Fruit fly (Drosophila melanogaster) whole organism, embryonic: ENCODE measurements around the gene Gnf1.

Source experiments
- Bgb ChIP-seq: fragments of 200-800 bp; sonication (Bioruptor generic); IDR thresholded peaks from 2 replicates; pipeline ENCODE4 v1.3.6; 2022; ENCODE audit warnings: missing biosample characterization, missing genetic modification characterization; ENCODE audit not compliant: partially characterized antibody
- CG10321 ChIP-seq: fragments of 200-800 bp; sonication (Bioruptor generic); IDR thresholded peaks from 2 replicates; pipeline ENCODE4 v1.3.6; 2022; ENCODE audit warnings: missing biosample characterization, missing genetic modification characterization
- CG11085 ChIP-seq: fragments of 200-800 bp; sonication (Bioruptor generic); IDR thresholded peaks from 2 replicates; pipeline ENCODE4 v1.3.6; 2022; ENCODE audit warnings: missing biosample characterization, missing genetic modification characterization
- CG11560 ChIP-seq: fragments of 200-800 bp; sonication (Bioruptor generic); IDR thresholded peaks from 3 replicates; pipeline ENCODE4 v1.3.6; 2022; ENCODE audit warnings: missing biosample characterization, missing genetic modification characterization
- CG11695 ChIP-seq: fragments of 200-800 bp; sonication (Bioruptor generic); IDR thresholded peaks from 3 replicates; pipeline ENCODE4 v1.3.6; 2022; ENCODE audit warnings: missing biosample characterization, missing genetic modification characterization
- CG12659 ChIP-seq: fragments of 200-800 bp; sonication (Bioruptor generic); optimal IDR thresholded peaks from 3 replicates; lab custom pipeline; 2017; ENCODE audit warnings: mild to moderate bottlenecking, missing biosample characterization, missing genetic modification reagents, missing genetic modification characterization
- CG12942 ChIP-seq: fragments of 200-800 bp; sonication (Bioruptor generic); optimal IDR thresholded peaks from 3 replicates; lab custom pipeline; 2016; ENCODE audit warnings: missing biosample characterization, missing genetic modification characterization
- CG14860 ChIP-seq: fragments of 200-800 bp; sonication (Bioruptor generic); IDR thresholded peaks from 3 replicates; pipeline ENCODE4 v1.3.6; 2022; ENCODE audit warnings: missing biosample characterization, missing genetic modification characterization; ENCODE audit not compliant: partially characterized antibody
- CG1602 ChIP-seq: fragments of 200-800 bp; sonication (Bioruptor generic); optimal IDR thresholded peaks from 3 replicates; lab custom pipeline; 2016; ENCODE audit warnings: missing biosample characterization, missing genetic modification characterization
- CG17186 ChIP-seq: fragments of 200-800 bp; sonication (Bioruptor generic); optimal IDR thresholded peaks from 3 replicates; lab custom pipeline; 2017; ENCODE audit warnings: missing biosample characterization, missing genetic modification reagents, missing genetic modification characterization
- CG17568 ChIP-seq: fragments of 200-800 bp; sonication (Bioruptor generic); optimal IDR thresholded peaks from 2 replicates; lab custom pipeline; 2018; ENCODE audit warnings: missing biosample characterization, mild to moderate bottlenecking, missing genetic modification characterization, moderate library complexity
- CG1832 ChIP-seq: fragments of 200-800 bp; sonication (Bioruptor generic); optimal IDR thresholded peaks from 2 replicates; lab custom pipeline; 2017; ENCODE audit warnings: missing biosample characterization, mild to moderate bottlenecking, missing genetic modification characterization, inconsistent platforms
- CG2120 ChIP-seq: fragments of 200-800 bp; sonication (Bioruptor generic); optimal IDR thresholded peaks from 3 replicates; lab custom pipeline; 2016; ENCODE audit warnings: missing biosample characterization, missing genetic modification characterization
- CG30431 ChIP-seq: fragments of 200-800 bp; sonication (Bioruptor generic); optimal IDR thresholded peaks from 2 replicates; lab custom pipeline; 2017; ENCODE audit warnings: missing biosample characterization, missing genetic modification characterization
- CG4854 ChIP-seq: fragments of 200-800 bp; sonication (Bioruptor generic); optimal IDR thresholded peaks from 2 replicates; lab custom pipeline; 2016; ENCODE audit warnings: missing biosample characterization, missing genetic modification characterization, inconsistent platforms
- CG9437 ChIP-seq: fragments of 200-800 bp; sonication (Bioruptor generic); optimal IDR thresholded peaks from 2 replicates; lab custom pipeline; 2018; ENCODE audit warnings: missing biosample characterization, mild to moderate bottlenecking, missing genetic modification characterization
- CHES-1-like ChIP-seq: fragments of 200-800 bp; sonication (Bioruptor generic); optimal IDR thresholded peaks from 2 replicates; lab custom pipeline; 2016; ENCODE audit warnings: missing biosample characterization, missing genetic modification characterization
- Camta ChIP-seq: fragments of 200-800 bp; sonication (Bioruptor generic); optimal IDR thresholded peaks from 2 replicates; lab custom pipeline; 2016; ENCODE audit warnings: missing biosample characterization, missing genetic modification characterization
- CkIIα-i1 ChIP-seq: fragments of 200-800 bp; sonication (Bioruptor generic); IDR thresholded peaks from 2 replicates; pipeline ENCODE4 v1.3.6; 2022; ENCODE audit warnings: missing biosample characterization, missing genetic modification characterization
- Doc3 ChIP-seq: fragments of 200-800 bp; sonication (Bioruptor generic); IDR thresholded peaks from 3 replicates; pipeline ENCODE4 v1.3.6; 2022; ENCODE audit warnings: missing biosample characterization, missing genetic modification characterization; ENCODE audit not compliant: partially characterized antibody
- Eip74EF ChIP-seq, 2 experiments: fragments of 200-800 bp in 1 of 2; fragments of >200 bp in 1 of 2; sonication (Bioruptor generic) in 1 of 2; optimal IDR thresholded peaks; 2 replicates each; lab custom pipeline; 2017 to 2019; ENCODE audit warnings: missing biosample characterization in 2 of 2, missing genetic modification characterization in 2 of 2, mild to moderate bottlenecking in 1 of 2, moderate library complexity in 1 of 2
- Ets65A ChIP-seq: fragments of 200-800 bp; sonication (Bioruptor generic); peaks from one replicate; lab custom pipeline; 2016; ENCODE audit warnings: missing biosample characterization, missing genetic modification characterization
- Fer1 ChIP-seq: fragments of 200-800 bp; sonication (Bioruptor generic); optimal IDR thresholded peaks from 2 replicates; lab custom pipeline; 2017; ENCODE audit warnings: missing biosample characterization, mild to moderate bottlenecking, missing genetic modification characterization
- Gsc ChIP-seq: fragments of 200-800 bp; sonication (Bioruptor generic); IDR thresholded peaks from 2 replicates; pipeline ENCODE4 v1.3.6; 2022; ENCODE audit warnings: missing biosample characterization, missing genetic modification characterization
- HLH4C ChIP-seq: fragments of 200-800 bp; sonication (Bioruptor generic); IDR thresholded peaks from 3 replicates; pipeline ENCODE4 v1.3.6; 2022; ENCODE audit warnings: missing biosample characterization, missing genetic modification characterization; ENCODE audit not compliant: partially characterized antibody
- Nf-YB ChIP-seq: fragments of 200-800 bp; sonication (Bioruptor generic); optimal IDR thresholded peaks from 3 replicates; lab custom pipeline; 2019; ENCODE audit warnings: missing biosample characterization, mild to moderate bottlenecking, missing genetic modification characterization, moderate library complexity
- Nf-YC ChIP-seq: fragments of 200-800 bp; optimal IDR thresholded peaks from 3 replicates; lab custom pipeline; 2019; ENCODE audit warnings: missing biosample characterization, mild to moderate bottlenecking, missing genetic modification characterization, moderate library complexity
- Optix ChIP-seq: fragments of 200-800 bp; sonication (Bioruptor generic); IDR thresholded peaks from 3 replicates; pipeline ENCODE4 v1.3.6; 2022; ENCODE audit warnings: missing biosample characterization, missing genetic modification characterization
- Six4 ChIP-seq: fragments of 200-800 bp; sonication (Bioruptor generic); optimal IDR thresholded peaks from 2 replicates; lab custom pipeline; 2016; ENCODE audit warnings: missing biosample characterization, missing genetic modification characterization
- Ssrp ChIP-seq: fragments of 200-800 bp; sonication (Bioruptor generic); optimal IDR thresholded peaks from 2 replicates; lab custom pipeline; 2018; ENCODE audit warnings: missing biosample characterization, mild to moderate bottlenecking, missing genetic modification characterization, moderate library complexity
- Tbp ChIP-seq: fragments of >200 bp; optimal IDR thresholded peaks from 2 replicates; lab custom pipeline; 2018; ENCODE audit warnings: missing biosample characterization, missing genetic modification characterization
- Vsx1 ChIP-seq: fragments of 200-800 bp; sonication (Bioruptor generic); optimal IDR thresholded peaks from 2 replicates; lab custom pipeline; 2017; ENCODE audit warnings: missing biosample characterization, mild to moderate bottlenecking, missing genetic modification characterization, missing genetic modification reagents
- ab ChIP-seq: fragments of 200-800 bp; sonication (Bioruptor generic); optimal IDR thresholded peaks from 2 replicates; lab custom pipeline; 2016; ENCODE audit warnings: missing biosample characterization, missing genetic modification characterization
- ac ChIP-seq: fragments of 200-800 bp; sonication (Bioruptor generic); optimal IDR thresholded peaks from 3 replicates; lab custom pipeline; 2017; ENCODE audit warnings: missing biosample characterization, mild to moderate bottlenecking, missing genetic modification characterization
- az2 ChIP-seq: fragments of 200-800 bp; sonication (Bioruptor generic); optimal IDR thresholded peaks from 3 replicates; lab custom pipeline; 2016; ENCODE audit warnings: missing biosample characterization, missing genetic modification characterization
- br ChIP-seq: fragments of >200 bp; optimal IDR thresholded peaks from 2 replicates; lab custom pipeline; 2017
- chinmo ChIP-seq: fragments of 200-800 bp; sonication (Bioruptor generic); IDR thresholded peaks from 4 replicates; pipeline ENCODE4 v1.3.6; 2022; ENCODE audit warnings: missing biosample characterization, missing genetic modification characterization; ENCODE audit not compliant: partially characterized antibody
- disco-r ChIP-seq: fragments of 200-800 bp; sonication (Bioruptor generic); optimal IDR thresholded peaks from 2 replicates; lab custom pipeline; 2016; ENCODE audit warnings: missing biosample characterization, missing genetic modification characterization
- ewg ChIP-seq: fragments of 200-800 bp; sonication (Bioruptor generic); optimal IDR thresholded peaks from 3 replicates; lab custom pipeline; 2017; ENCODE audit warnings: mild to moderate bottlenecking, missing biosample characterization, missing genetic modification reagents, missing genetic modification characterization
- ham ChIP-seq: fragments of 200-800 bp; sonication (Bioruptor generic); IDR thresholded peaks from 2 replicates; pipeline ENCODE4 v1.3.6; 2022; ENCODE audit warnings: missing biosample characterization, missing genetic modification characterization
- jing ChIP-seq: fragments of 200-800 bp; sonication (Bioruptor generic); optimal IDR thresholded peaks from 2 replicates; lab custom pipeline; 2018; ENCODE audit warnings: missing biosample characterization, mild to moderate bottlenecking, missing genetic modification characterization
- jumu ChIP-seq: fragments of 200-800 bp; sonication (Bioruptor generic); optimal IDR thresholded peaks from 3 replicates; lab custom pipeline; 2016; ENCODE audit warnings: missing biosample characterization, missing genetic modification characterization
- kay ChIP-seq: fragments of 200-800 bp; sonication (Bioruptor generic); optimal IDR thresholded peaks from 2 replicates; lab custom pipeline; 2016; ENCODE audit warnings: missing biosample characterization, missing genetic modification characterization
- ken ChIP-seq: fragments of 200-800 bp; sonication (Bioruptor generic); IDR thresholded peaks from 3 replicates; pipeline ENCODE4 v1.3.6; 2022; ENCODE audit warnings: missing biosample characterization, missing genetic modification characterization
- knrl ChIP-seq: fragments of 200-800 bp; sonication (Bioruptor generic); IDR thresholded peaks from 3 replicates; pipeline ENCODE4 v1.3.6; 2022; ENCODE audit warnings: missing biosample characterization, missing genetic modification characterization; ENCODE audit not compliant: partially characterized antibody
- luna ChIP-seq: fragments of 200-800 bp; sonication (Bioruptor generic); optimal IDR thresholded peaks from 2 replicates; lab custom pipeline; 2016; ENCODE audit warnings: missing biosample characterization, missing genetic modification characterization
- nmo ChIP-seq: fragments of 200-800 bp; sonication (Bioruptor generic); optimal IDR thresholded peaks from 2 replicates; lab custom pipeline; 2018; ENCODE audit warnings: missing biosample characterization, mild to moderate bottlenecking, missing genetic modification characterization, moderate library complexity
- pb ChIP-seq: fragments of 200-800 bp; sonication (Bioruptor generic); optimal IDR thresholded peaks from 3 replicates; lab custom pipeline; 2016; ENCODE audit warnings: missing biosample characterization, missing genetic modification characterization
- run ChIP-seq: fragments of 200-800 bp; sonication (Bioruptor generic); optimal IDR thresholded peaks from 3 replicates; lab custom pipeline; 2018; ENCODE audit warnings: missing biosample characterization, mild to moderate bottlenecking, missing genetic modification characterization
- tgo ChIP-seq: fragments of 200-800 bp; sonication (Bioruptor generic); IDR thresholded peaks from 3 replicates; pipeline ENCODE4 v1.3.6; 2022; ENCODE audit warnings: missing biosample characterization, missing genetic modification characterization

Gnf1 gene

dm6 chr3R:4886086-4886812, 20.2 kb upstream of the Gnf1 start (continued):
- TF ChIP-seq CG10321 (GFP tag; lab: Robert Waterston, UW) = no peak
- peak; percentile 37 for TF ChIP-seq CG12659 (GFP tag; lab: Kevin White, UChicago)
- peak; percentile 77 for TF ChIP-seq az2 (GFP tag; lab: Kevin White, UChicago)
- peak; percentile 47 for TF ChIP-seq pb
- TF ChIP-seq run (tag; lab: Kevin White, UChicago) = peak; percentile 47
- no peak for TF ChIP-seq Fer1
- TF ChIP-seq kay = peak; percentile 21
- no peak for TF ChIP-seq luna (GFP tag; lab: Kevin White, UChicago)
- TF ChIP-seq CG11085 (GFP tag; lab: Robert Waterston, UW) = no peak
- TF ChIP-seq ab (GFP tag; lab: Kevin White, UChicago) = no peak
- TF ChIP-seq CG4854 (GFP tag; lab: Kevin White, UChicago) = peak; percentile 42
- TF ChIP-seq CG11560 (tag; lab: Robert Waterston, UW) = peak; percentile 15; the same call in 1 of the 3 replicates
- TF ChIP-seq Nf-YB (GFP tag; lab: Kevin White, UChicago) = peak; percentile 23
- TF ChIP-seq Optix = peak; percentile 56; the same call in 2 of the 3 replicates
- TF ChIP-seq br (lab: Kevin White, UChicago) = no peak
- peak; percentile 65 for TF ChIP-seq ewg (GFP tag; lab: Kevin White, UChicago)
- TF ChIP-seq ham = no peak
- TF ChIP-seq CG17568 (GFP tag; lab: Kevin White, UChicago) = peak; percentile 31
- no peak for TF ChIP-seq HLH4C
- peak; percentile 52 for TF ChIP-seq CG1602 (GFP tag; lab: Kevin White, UChicago)
- peak; percentile 16 for TF ChIP-seq CHES-1-like
- no peak for TF ChIP-seq CG17186
- TF ChIP-seq Tbp (GFP tag; lab: Kevin White, UChicago) = no peak
- no peak for TF ChIP-seq CG14860
- TF ChIP-seq CG30431 (GFP tag; lab: Kevin White, UChicago) = peak; percentile 66
- no peak for TF ChIP-seq CG2120
- TF ChIP-seq CG1832 (GFP tag; lab: Kevin White, UChicago) = no peak
- peak; percentile 75 for TF ChIP-seq nmo (GFP tag; lab: Kevin White, UChicago)
- peak; percentile 55 for TF ChIP-seq tgo (GFP tag; lab: Robert Waterston, UW)
- TF ChIP-seq ken = peak; percentile 70
- TF ChIP-seq jumu (GFP tag; lab: Kevin White, UChicago) = peak; percentile 56
- peak; percentile 90 for TF ChIP-seq Ets65A (GFP tag; lab: Kevin White, UChicago)
- no peak for TF ChIP-seq Vsx1
- no peak for TF ChIP-seq Eip74EF (GFP tag; optimal IDR thresholded peaks at IDR 0.05; lab: Kevin White, UChicago)
- peak; percentile 54 for TF ChIP-seq Six4 (GFP tag; lab: Kevin White, UChicago)
- no peak for TF ChIP-seq knrl (GFP tag; lab: Robert Waterston, UW)
- no peak for TF ChIP-seq disco-r (GFP tag; lab: Kevin White, UChicago)
- peak; percentile 66 for TF ChIP-seq CG11695
- no peak for TF ChIP-seq Bgb
- no peak for TF ChIP-seq chinmo (GFP tag; lab: Robert Waterston, UW)
- peak; percentile 28 for TF ChIP-seq jing (GFP tag; lab: Kevin White, UChicago)
- peak; percentile 42 for TF ChIP-seq CG12942 (GFP tag; lab: Kevin White, UChicago)
- peak; percentile 27 for TF ChIP-seq CG9437 (GFP tag; lab: Kevin White, UChicago)
- TF ChIP-seq Camta = peak; percentile 61
- no peak for TF ChIP-seq Nf-YC (tag; lab: Kevin White, UChicago)
- peak; percentile 46; the same call in 1 of the 2 replicates for TF ChIP-seq Gsc (GFP tag; lab: Robert Waterston, UW)
- no peak for TF ChIP-seq Doc3 (GFP tag; lab: Robert Waterston, UW)
- no peak for TF ChIP-seq CkIIα-i1 (GFP tag; lab: Robert Waterston, UW)
- peak; percentile 67 for TF ChIP-seq Ssrp (tag; lab: Kevin White, UChicago)
- TF ChIP-seq ac = peak; percentile 55
